Fruit fly (Drosophila melanogaster): ENCODE results near the gene CG42324.

CG42324 gene

dm6 chr3L:3536414-3536813 is 64.2 kb downstream of the CG42324 start:
- TF ChIP-seq D1 (tag; optimal IDR thresholded peaks at IDR 0.05) (peak; percentile 6), CG15710 (tag; optimal IDR thresholded peaks at IDR 0.05) (no peak), Ets98B (GFP tag; IDR thresholded peaks at IDR 0.05) (peak; percentile 43; the same call in 1 of the 2 replicates), Pif1B (GFP tag; optimal IDR thresholded peaks at IDR 0.05) (no peak), CG8159 (tag; optimal IDR thresholded peaks at IDR 0.05) (peak; percentile 29), CG9948 (tag; optimal IDR thresholded peaks at IDR 0.05) (peak; percentile 51), fd96Ca (GFP tag; IDR thresholded peaks at IDR 0.05) (no peak), rn (GFP tag; IDR thresholded peaks at IDR 0.05) (no peak), CG4496 (GFP tag; IDR thresholded peaks at IDR 0.05) (peak; percentile 24; the same call in 1 of the 3 replicates), CG32121 (GFP tag; IDR thresholded peaks at IDR 0.05) (peak; percentile 66), CG17806 (tag; optimal IDR thresholded peaks at IDR 0.05) (peak; percentile 4), CG13204 (GFP tag; optimal IDR thresholded peaks at IDR 0.05) (no peak), EcR (GFP tag; optimal IDR thresholded peaks at IDR 0.05) (no peak), CG12605 (GFP tag; IDR thresholded peaks at IDR 0.05) (no peak), CG34367 (tag; optimal IDR thresholded peaks at IDR 0.05) (no peak), CG8301 (tag; optimal IDR thresholded peaks at IDR 0.05) (peak; percentile 52), CG14655 (GFP tag; optimal IDR thresholded peaks at IDR 0.05) (peak; percentile 83), CG10348 (GFP tag; IDR thresholded peaks at IDR 0.05) (no peak), Pif1A (GFP tag; optimal IDR thresholded peaks at IDR 0.05) (no peak), gl (tag; optimal IDR thresholded peaks at IDR 0.05) (no peak), Snoo (tag; optimal IDR thresholded peaks at IDR 0.05) (no peak)

- TF ChIP-seq CG32121 (GFP tag; IDR thresholded peaks at IDR 0.05), result no peak
- TF ChIP-seq D1 (tag; optimal IDR thresholded peaks at IDR 0.05), result no peak
- no peak for TF ChIP-seq CG10348 (GFP tag; IDR thresholded peaks at IDR 0.05)
- peak; percentile 42 for TF ChIP-seq CG8301 (tag; optimal IDR thresholded peaks at IDR 0.05)
- TF ChIP-seq CG8159 (tag; optimal IDR thresholded peaks at IDR 0.05), result peak; percentile 18
- no peak for TF ChIP-seq Pif1B (GFP tag; optimal IDR thresholded peaks at IDR 0.05)
- peak; percentile 81 for TF ChIP-seq EcR (GFP tag; optimal IDR thresholded peaks at IDR 0.05)
- no peak for TF ChIP-seq gl (tag; optimal IDR thresholded peaks at IDR 0.05)
- peak; percentile 23 for TF ChIP-seq CG13204 (GFP tag; optimal IDR thresholded peaks at IDR 0.05)
- TF ChIP-seq Pif1A (GFP tag; optimal IDR thresholded peaks at IDR 0.05), result peak; percentile 3
- TF ChIP-seq Ets98B (GFP tag; IDR thresholded peaks at IDR 0.05), result no peak
- TF ChIP-seq CG17806 (tag; optimal IDR thresholded peaks at IDR 0.05), result peak; percentile 18
- TF ChIP-seq CG15710 (tag; optimal IDR thresholded peaks at IDR 0.05), result no peak
- peak; percentile 32 for TF ChIP-seq CG9948 (tag; optimal IDR thresholded peaks at IDR 0.05)
- TF ChIP-seq Snoo (tag; optimal IDR thresholded peaks at IDR 0.05), result no peak
- TF ChIP-seq fd96Ca (GFP tag; IDR thresholded peaks at IDR 0.05), result peak; percentile 49; the same call in 2 of the 3 replicates
- no peak for TF ChIP-seq rn (GFP tag; IDR thresholded peaks at IDR 0.05)
- TF ChIP-seq CG4496 (GFP tag; IDR thresholded peaks at IDR 0.05), result no peak
- TF ChIP-seq CG34367 (tag; optimal IDR thresholded peaks at IDR 0.05), result no peak
- TF ChIP-seq CG12605 (GFP tag; IDR thresholded peaks at IDR 0.05), result no peak
- peak; percentile 69 for TF ChIP-seq CG14655 (GFP tag; optimal IDR thresholded peaks at IDR 0.05)
Observed at dm6 chr3L:3536905-3537665, 64.8 kb downstream of the CG42324 start.

dm6 chr3L:3542498-3543322 is 70.5 kb downstream of the CG42324 start:
- peak; percentile 7 for TF ChIP-seq EcR (GFP tag; optimal IDR thresholded peaks at IDR 0.05)
- TF ChIP-seq Pif1B (GFP tag; optimal IDR thresholded peaks at IDR 0.05), result peak; percentile 73
- 0 out of 3 replicates have a peak, but pooled peaks have one; percentile 32 for TF ChIP-seq fd96Ca (GFP tag; IDR thresholded peaks at IDR 0.05)
- TF ChIP-seq CG12605 (GFP tag; IDR thresholded peaks at IDR 0.05), result no peak
- peak; percentile 61 for TF ChIP-seq Snoo (tag; optimal IDR thresholded peaks at IDR 0.05)
- peak; percentile 18; the same call in 1 of the 2 replicates for TF ChIP-seq Ets98B (GFP tag; IDR thresholded peaks at IDR 0.05)
- peak; percentile 70 for TF ChIP-seq CG8159 (tag; optimal IDR thresholded peaks at IDR 0.05)
- no peak for TF ChIP-seq rn (GFP tag; IDR thresholded peaks at IDR 0.05)
- peak; percentile 58 for TF ChIP-seq CG15710 (tag; optimal IDR thresholded peaks at IDR 0.05)
- no peak for TF ChIP-seq gl (tag; optimal IDR thresholded peaks at IDR 0.05)
- peak; percentile 87 for TF ChIP-seq CG14655 (GFP tag; optimal IDR thresholded peaks at IDR 0.05)
- TF ChIP-seq Pif1A (GFP tag; optimal IDR thresholded peaks at IDR 0.05), result peak; percentile 65
- peak; percentile 70 for TF ChIP-seq CG9948 (tag; optimal IDR thresholded peaks at IDR 0.05)
- TF ChIP-seq CG10348 (GFP tag; IDR thresholded peaks at IDR 0.05), result no peak
- peak; percentile 36 for TF ChIP-seq CG34367 (tag; optimal IDR thresholded peaks at IDR 0.05)
- no peak; the same call in 2 of the 3 replicates for TF ChIP-seq CG4496 (GFP tag; IDR thresholded peaks at IDR 0.05)
- TF ChIP-seq CG32121 (GFP tag; IDR thresholded peaks at IDR 0.05), result peak; percentile 58
- peak; percentile 51 for TF ChIP-seq D1 (tag; optimal IDR thresholded peaks at IDR 0.05)
- TF ChIP-seq CG13204 (GFP tag; optimal IDR thresholded peaks at IDR 0.05), result no peak
- TF ChIP-seq CG8301 (tag; optimal IDR thresholded peaks at IDR 0.05), result peak; percentile 79
- peak; percentile 65 for TF ChIP-seq CG17806 (tag; optimal IDR thresholded peaks at IDR 0.05)

- TF ChIP-seq CG14655 (GFP tag; optimal IDR thresholded peaks at IDR 0.05) (no peak), CG12605 (GFP tag; IDR thresholded peaks at IDR 0.05) (peak; percentile 74), CG4496 (GFP tag; IDR thresholded peaks at IDR 0.05) (peak; percentile 46; the same call in 2 of the 3 replicates), CG13204 (GFP tag; optimal IDR thresholded peaks at IDR 0.05) (peak; percentile 72), Ets98B (GFP tag; IDR thresholded peaks at IDR 0.05) (peak; percentile 6; the same call in 1 of the 2 replicates), fd96Ca (GFP tag; IDR thresholded peaks at IDR 0.05) (peak; percentile 24; the same call in 1 of the 3 replicates), CG17806 (tag; optimal IDR thresholded peaks at IDR 0.05) (no peak), Pif1B (GFP tag; optimal IDR thresholded peaks at IDR 0.05) (no peak)
Observed at dm6 chr3L:3543525-3543971, 71.3 kb downstream of the CG42324 start.

Measured in whole organism, pupa.